Fruit fly (Drosophila melanogaster) whole organism, pupa: Measurements from ENCODE around the gene CG4586.
A peak's percentile ranks its signal among the peaks of the same experiment; 100 is the strongest.

Experiments
- CG13204 ChIP-seq: fragments of 200-800 bp; sonication (Bioruptor generic); optimal IDR thresholded peaks from 2 replicates; lab custom pipeline; 2018; ENCODE audit warnings: missing biosample characterization, mild to moderate bottlenecking, missing genetic modification characterization, moderate library complexity
- CG14655 ChIP-seq: fragments of 200-800 bp; sonication (Bioruptor generic); optimal IDR thresholded peaks from 3 replicates; lab custom pipeline; 2017; ENCODE audit warnings: mild to moderate bottlenecking, missing biosample characterization, missing genetic modification reagents, missing genetic modification characterization
- CG17806 ChIP-seq: fragments of 200-800 bp; sonication (Bioruptor generic); optimal IDR thresholded peaks from 2 replicates; lab custom pipeline; 2018; ENCODE audit warnings: missing biosample characterization, mild to moderate bottlenecking, missing genetic modification characterization, moderate library complexity
- CG34367 ChIP-seq: fragments of 200-800 bp; sonication (Bioruptor generic); optimal IDR thresholded peaks from 2 replicates; lab custom pipeline; 2018; ENCODE audit warnings: missing biosample characterization, mild to moderate bottlenecking, missing genetic modification characterization
- CG9948 ChIP-seq: fragments of 200-800 bp; sonication (Bioruptor generic); optimal IDR thresholded peaks from 2 replicates; lab custom pipeline; 2018; ENCODE audit warnings: missing biosample characterization, mild to moderate bottlenecking, missing genetic modification characterization, moderate library complexity
- D1 ChIP-seq: fragments of 200-800 bp; sonication (Bioruptor generic); optimal IDR thresholded peaks from 2 replicates; lab custom pipeline; 2018; ENCODE audit warnings: missing biosample characterization, mild to moderate bottlenecking, missing genetic modification characterization, moderate library complexity
- EcR ChIP-seq: fragments of 200-800 bp; sonication (Bioruptor generic); optimal IDR thresholded peaks from 3 replicates; lab custom pipeline; 2019; ENCODE audit warnings: missing biosample characterization, missing genetic modification characterization, mild to moderate bottlenecking, moderate library complexity, missing genetic modification reagents
- Ets98B ChIP-seq: fragments of 200-800 bp; sonication (Bioruptor generic); IDR thresholded peaks from 2 replicates; pipeline ENCODE4 v1.3.6; 2022; ENCODE audit warnings: missing biosample characterization, missing genetic modification characterization
- Pif1B ChIP-seq: fragments of 200-800 bp; sonication (Bioruptor generic); optimal IDR thresholded peaks from 3 replicates; lab custom pipeline; 2016; ENCODE audit warnings: missing biosample characterization, missing genetic modification characterization
- fd96Ca ChIP-seq: fragments of 200-800 bp; sonication (Bioruptor generic); IDR thresholded peaks from 3 replicates; pipeline ENCODE4 v1.3.6; 2022; ENCODE audit warnings: missing biosample characterization, missing genetic modification characterization
- gl ChIP-seq: fragments of 200-800 bp; sonication (Bioruptor generic); optimal IDR thresholded peaks from 2 replicates; lab custom pipeline; 2018; ENCODE audit warnings: missing biosample characterization, mild to moderate bottlenecking, missing genetic modification characterization
- rn ChIP-seq: fragments of 200-800 bp; sonication (Bioruptor generic); IDR thresholded peaks from 2 replicates; pipeline ENCODE4 v1.3.6; 2022; ENCODE audit warnings: missing biosample characterization, missing genetic modification characterization

- TF ChIP-seq EcR (GFP tag; lab: Kevin White, UChicago) = no peak
- TF ChIP-seq Ets98B (GFP tag; lab: Robert Waterston, UW) = peak; percentile 37
- no peak for TF ChIP-seq CG9948
- TF ChIP-seq rn = no peak
- peak; percentile 55 for TF ChIP-seq Pif1B
- no peak for TF ChIP-seq CG17806
- no peak for TF ChIP-seq CG34367 (tag; lab: Kevin White, UChicago)
- TF ChIP-seq CG14655 (GFP tag; lab: Kevin White, UChicago) = peak; percentile 37
- TF ChIP-seq gl (tag; lab: Kevin White, UChicago) = no peak
- no peak for TF ChIP-seq D1 (tag; lab: Kevin White, UChicago)
- TF ChIP-seq CG13204 (GFP tag; lab: Kevin White, UChicago) = no peak
- TF ChIP-seq fd96Ca (GFP tag; lab: Robert Waterston, UW) = peak; percentile 65
Observed at dm6 chrX:7001135-7001769, 31.5 kb downstream of the CG4586 start.
